Worm (Caenorhabditis elegans) whole organism, L2 larva: ENCODE results near the gene rml-4.

Experiments
- C34F6.9 ChIP-seq: fragments of 150-350 bp; optimal IDR thresholded peaks from 2 replicates; lab custom pipeline; 2014; ENCODE audit warnings: missing biosample characterization, missing genetic modification characterization
- ceh-82 ChIP-seq: fragments of 150-350 bp; optimal IDR thresholded peaks from 2 replicates; lab custom pipeline; 2014; ENCODE audit warnings: missing biosample characterization, missing genetic modification characterization
- dmd-4 ChIP-seq: sonication (generic microtip); optimal IDR thresholded peaks from 2 replicates; lab custom pipeline; 2017; ENCODE audit warnings: missing biosample characterization, missing genetic modification characterization
- mdl-1 ChIP-seq, 2 experiments: fragments of 150-350 bp in 1 of 2; sonication (generic microtip) in 1 of 2; optimal IDR thresholded peaks; 2 replicates each; lab custom pipeline; 2017; ENCODE audit warnings: missing biosample characterization in 2 of 2, missing genetic modification characterization in 2 of 2
- nhr-21 ChIP-seq: fragments of 150-350 bp; optimal IDR thresholded peaks from 2 replicates; lab custom pipeline; 2014; ENCODE audit warnings: missing biosample characterization, missing genetic modification characterization
- unc-39 ChIP-seq: fragments of 150-350 bp; optimal IDR thresholded peaks from 2 replicates; lab custom pipeline; 2014; ENCODE audit warnings: missing biosample characterization, missing genetic modification characterization

- TF ChIP-seq ceh-82 (tag; lab: Kevin White, UChicago) (no peak), nhr-21 (tag; lab: Kevin White, UChicago) (no peak), dmd-4 (tag; lab: Kevin White, UChicago) (no peak), C34F6.9 (no peak), mdl-1 (tag; optimal IDR thresholded peaks at IDR 0.05; lab: Kevin White, UChicago) (no peak), unc-39 (tag; lab: Kevin White, UChicago) (no peak)
Observed at ce11 chrII:4334448-4334847, 39.5 kb downstream of the rml-4 start, which contains the start of gene madf-3.
